Worm (Caenorhabditis elegans) whole organism, L4 larva: ENCODE measurements around the gene dao-2.

Source experiments
- D1046.2 ChIP-seq: fragments of 200-800 bp; sonication (Bioruptor generic); IDR thresholded peaks from 2 replicates; pipeline ENCODE4 v1.3.6; 2022; ENCODE audit warnings: missing genetic modification characterization, missing compliant biosample characterization
- F26F4.8 ChIP-seq: fragments of 200-800 bp; sonication (Bioruptor generic); conservative IDR thresholded peaks from 2 replicates; pipeline ENCODE4 v1.3.6; 2022; ENCODE audit warnings: missing genetic modification characterization, missing compliant biosample characterization
- F37D6.2 ChIP-seq: sonication (generic microtip); optimal IDR thresholded peaks from 2 replicates; lab custom pipeline; 2016; ENCODE audit warnings: mild to moderate bottlenecking, missing genetic modification characterization, missing compliant biosample characterization
- F44E2.7 ChIP-seq: fragments of 200-800 bp; sonication (Bioruptor generic); IDR thresholded peaks from 2 replicates; pipeline ENCODE4 v2.1.2; 2022; ENCODE audit warnings: missing genetic modification characterization, missing compliant biosample characterization
- F49E8.2 ChIP-seq: sonication (generic microtip); optimal IDR thresholded peaks from 2 replicates; lab custom pipeline; 2016; ENCODE audit warnings: missing compliant biosample characterization, mild to moderate bottlenecking, missing genetic modification characterization, borderline replicate concordance
- Y105C5A.15 ChIP-seq: fragments of 200-800 bp; sonication (Bioruptor generic); IDR thresholded peaks from 2 replicates; pipeline ENCODE4 v1.3.6; 2022; ENCODE audit warnings: missing genetic modification characterization, missing compliant biosample characterization
- Y48G9A.11 ChIP-seq: fragments of 200-800 bp; sonication (Bioruptor generic); IDR thresholded peaks from 2 replicates; pipeline ENCODE4 v1.3.6; 2022; ENCODE audit warnings: missing genetic modification reagents, missing genetic modification characterization, missing compliant biosample characterization
- ZK337.2 ChIP-seq: fragments of 200-800 bp; sonication (Bioruptor generic); IDR thresholded peaks from 2 replicates; pipeline ENCODE4 v1.3.6; 2022; ENCODE audit warnings: missing genetic modification reagents, missing genetic modification characterization, missing compliant biosample characterization
- ZK546.5 ChIP-seq, 2 experiments: sonication (generic microtip); optimal IDR thresholded peaks; 2 replicates each; lab custom pipeline; 2017; ENCODE audit warnings: missing biosample characterization in 2 of 2, missing genetic modification characterization in 2 of 2
- aly-2 ChIP-seq: sonication (generic microtip); optimal IDR thresholded peaks from 2 replicates; lab custom pipeline; 2018; ENCODE audit warnings: missing biosample characterization, missing genetic modification characterization
- arid-1 ChIP-seq: fragments of 200-800 bp; sonication (Bioruptor generic); conservative IDR thresholded peaks from 2 replicates; pipeline ENCODE4 v1.3.6; 2022; ENCODE audit warnings: missing genetic modification reagents, missing genetic modification characterization, missing compliant biosample characterization
- attf-4 ChIP-seq: sonication (generic microtip); optimal IDR thresholded peaks from 3 replicates; lab custom pipeline; 2017; ENCODE audit warnings: missing biosample characterization, missing genetic modification characterization
- ceh-20 ChIP-seq: fragments of 200-800 bp; sonication (Bioruptor generic); IDR thresholded peaks from 2 replicates; pipeline ENCODE4 v1.3.6; 2022; ENCODE audit warnings: missing genetic modification reagents, missing genetic modification characterization, missing compliant biosample characterization
- ceh-32 ChIP-seq: sonication (generic microtip); optimal IDR thresholded peaks from 2 replicates; lab custom pipeline; 2016; ENCODE audit warnings: mild to moderate bottlenecking, missing genetic modification characterization, missing compliant biosample characterization; ENCODE audit not compliant: poor library complexity
- ceh-44 ChIP-seq: fragments of 200-800 bp; sonication (Bioruptor generic); IDR thresholded peaks from 2 replicates; pipeline ENCODE4 v1.3.6; 2022; ENCODE audit warnings: missing genetic modification reagents, missing genetic modification characterization, missing compliant biosample characterization
- ceh-82 ChIP-seq: sonication (generic microtip); optimal IDR thresholded peaks from 2 replicates; lab custom pipeline; 2017; ENCODE audit warnings: missing biosample characterization, missing genetic modification characterization
- ctbp-1 ChIP-seq: fragments of 200-800 bp; sonication (Bioruptor generic); IDR thresholded peaks from 2 replicates; pipeline ENCODE4 v1.3.6; 2022; ENCODE audit warnings: missing genetic modification reagents, missing genetic modification characterization, missing compliant biosample characterization
- daf-12 ChIP-seq: fragments of 150-350 bp; optimal IDR thresholded peaks from 2 replicates; lab custom pipeline; 2014; ENCODE audit warnings: missing biosample characterization, missing genetic modification reagents, missing genetic modification characterization
- daf-16 ChIP-seq, 3 experiments: sonication (generic microtip); optimal IDR thresholded peaks; 2 replicates each; lab custom pipeline; 2016 to 2017; ENCODE audit warnings: missing genetic modification characterization in 3 of 3, missing genetic modification reagents in 3 of 3, mild to moderate bottlenecking in 2 of 3, missing compliant biosample characterization in 2 of 3, missing biosample characterization in 1 of 3, moderate library complexity in 1 of 3
- dpl-1 ChIP-seq: fragments of 150-350 bp; optimal IDR thresholded peaks from 2 replicates; lab custom pipeline; 2014; ENCODE audit warnings: missing biosample characterization, missing genetic modification reagents, missing genetic modification characterization
- egl-27 ChIP-seq: sonication (generic microtip); optimal IDR thresholded peaks from 3 replicates; lab custom pipeline; 2017; ENCODE audit warnings: missing biosample characterization, missing genetic modification reagents, missing genetic modification characterization
- hlh-11 ChIP-seq: fragments of 200-800 bp; sonication (Bioruptor generic); optimal IDR thresholded peaks from 2 replicates; lab custom pipeline; 2018; ENCODE audit warnings: mild to moderate bottlenecking, missing genetic modification characterization, missing compliant biosample characterization
- jun-1 ChIP-seq: fragments of 150-350 bp; optimal IDR thresholded peaks from 2 replicates; lab custom pipeline; 2014; ENCODE audit warnings: missing biosample characterization, missing genetic modification reagents, missing genetic modification characterization
- lin-38 ChIP-seq: fragments of 200-800 bp; sonication (Bioruptor generic); IDR thresholded peaks from 2 replicates; pipeline ENCODE4 v1.3.6; 2022; ENCODE audit warnings: missing genetic modification reagents, missing genetic modification characterization, missing compliant biosample characterization
- lin-39 ChIP-seq: fragments of 150-350 bp; optimal IDR thresholded peaks from 2 replicates; lab custom pipeline; 2014; ENCODE audit warnings: missing biosample characterization, missing genetic modification reagents, missing genetic modification characterization
- lir-3 ChIP-seq: sonication (generic microtip); optimal IDR thresholded peaks from 2 replicates; lab custom pipeline; 2016; ENCODE audit warnings: mild to moderate bottlenecking, missing genetic modification characterization, missing compliant biosample characterization
- madf-5 ChIP-seq, 2 experiments: fragments of 200-800 bp; sonication (Bioruptor generic); IDR thresholded peaks; 2 replicates each; pipeline ENCODE4 v1.3.6; 2022; ENCODE audit warnings: missing compliant biosample characterization in 2 of 2, missing genetic modification characterization in 2 of 2
- mes-2 ChIP-seq: sonication (generic microtip); optimal IDR thresholded peaks from 2 replicates; lab custom pipeline; 2016; ENCODE audit warnings: missing genotype, mild to moderate bottlenecking, missing genetic modification characterization, missing compliant biosample characterization; ENCODE audit not compliant: poor library complexity, severe bottlenecking
- mxl-2 ChIP-seq: fragments of 200-800 bp; sonication (Bioruptor generic); conservative IDR thresholded peaks from 2 replicates; pipeline ENCODE4 v1.3.6; 2022; ENCODE audit warnings: missing genetic modification reagents, missing genetic modification characterization, missing compliant biosample characterization
- nhr-102 ChIP-seq: sonication (generic microtip); optimal IDR thresholded peaks from 2 replicates; lab custom pipeline; 2016; ENCODE audit warnings: mild to moderate bottlenecking, missing genetic modification characterization, moderate library complexity, missing compliant biosample characterization
- nhr-25 ChIP-seq: sonication (generic microtip); optimal IDR thresholded peaks from 2 replicates; lab custom pipeline; 2017; ENCODE audit warnings: missing genetic modification characterization, mild to moderate bottlenecking, missing compliant biosample characterization, antibody characterized with exemption, moderate library complexity, borderline replicate concordance; ENCODE audit not compliant: insufficient read depth
- nhr-48 ChIP-seq: sonication (generic microtip); optimal IDR thresholded peaks from 2 replicates; lab custom pipeline; 2016; ENCODE audit warnings: mild to moderate bottlenecking, missing genetic modification characterization, missing compliant biosample characterization
- nhr-6 ChIP-seq: fragments of 150-350 bp; optimal IDR thresholded peaks from 2 replicates; lab custom pipeline; 2014; ENCODE audit warnings: missing biosample characterization, missing genetic modification characterization
- nhr-76 ChIP-seq: fragments of 150-350 bp; optimal IDR thresholded peaks from 2 replicates; lab custom pipeline; 2014; ENCODE audit warnings: missing biosample characterization, missing genetic modification characterization
- pha-4 ChIP-seq, 2 experiments: fragments of 150-350 bp in 1 of 2; fragments of 200-800 bp in 1 of 2; sonication (Bioruptor generic) in 1 of 2; IDR thresholded peaks in 1 of 2; optimal IDR thresholded peaks in 1 of 2; 2 replicates each; pipeline versions ENCODE4 v1.3.6 to Lab custom; 2014 to 2022; ENCODE audit warnings: missing genetic modification characterization in 2 of 2, missing genetic modification reagents in 2 of 2, missing biosample characterization in 1 of 2, missing compliant biosample characterization in 1 of 2
- php-3 ChIP-seq: fragments of 200-800 bp; sonication (Bioruptor generic); IDR thresholded peaks from 2 replicates; pipeline ENCODE4 v1.3.6; 2022; ENCODE audit warnings: missing genetic modification reagents, missing genetic modification characterization, missing compliant biosample characterization
- saeg-2 ChIP-seq: fragments of 200-800 bp; sonication (Bioruptor generic); IDR thresholded peaks from 2 replicates; pipeline ENCODE4 v1.3.6; 2022; ENCODE audit warnings: missing genetic modification reagents, missing genetic modification characterization, missing compliant biosample characterization
- sdz-12 ChIP-seq: fragments of 200-800 bp; sonication (Bioruptor generic); optimal IDR thresholded peaks from 2 replicates; lab custom pipeline; 2018; ENCODE audit warnings: mild to moderate bottlenecking, missing genetic modification characterization, missing compliant biosample characterization
- set-16 ChIP-seq: fragments of 200-800 bp; sonication (Bioruptor generic); IDR thresholded peaks from 2 replicates; pipeline ENCODE4 v1.3.6; 2022; ENCODE audit warnings: missing genetic modification reagents, missing genetic modification characterization, missing compliant biosample characterization
- skn-1 ChIP-seq: fragments of 150-350 bp; optimal IDR thresholded peaks from 2 replicates; lab custom pipeline; 2014; ENCODE audit warnings: missing biosample characterization, missing genetic modification characterization
- snpc-1.2 ChIP-seq: fragments of 200-800 bp; sonication (Bioruptor generic); IDR thresholded peaks from 2 replicates; pipeline ENCODE4 v1.3.6; 2022; ENCODE audit warnings: missing genetic modification reagents, missing genetic modification characterization, missing compliant biosample characterization
- snpc-4 ChIP-seq: fragments of 150-350 bp; optimal IDR thresholded peaks from 2 replicates; lab custom pipeline; 2014; ENCODE audit warnings: missing biosample characterization, missing genetic modification characterization
- spr-1 ChIP-seq: sonication (generic microtip); optimal IDR thresholded peaks from 2 replicates; lab custom pipeline; 2016; ENCODE audit warnings: mild to moderate bottlenecking, missing genetic modification characterization, missing compliant biosample characterization
- spr-3 ChIP-seq: fragments of 200-800 bp; sonication (Bioruptor generic); optimal IDR thresholded peaks from 2 replicates; lab custom pipeline; 2018; ENCODE audit warnings: mild to moderate bottlenecking, missing genetic modification characterization, missing compliant biosample characterization
- tag-97 ChIP-seq: fragments of 200-800 bp; sonication (Bioruptor generic); IDR thresholded peaks from 2 replicates; pipeline ENCODE4 v1.3.6; 2022; ENCODE audit warnings: missing genetic modification characterization, missing compliant biosample characterization
- unc-62 ChIP-seq, 3 experiments: fragments of 150-350 bp in 1 of 3; sonication (generic microtip); optimal IDR thresholded peaks in 2 of 3; peaks in 1 of 3; 1 replicate in 1 of 3; 2 replicates in 2 of 3; lab custom pipeline; 2014 to 2017; ENCODE audit warnings: missing biosample characterization in 3 of 3, missing genetic modification characterization in 3 of 3, missing genetic modification reagents in 3 of 3, missing genotype in 1 of 3
- vab-7 ChIP-seq: fragments of 200-800 bp; sonication (Bioruptor generic); IDR thresholded peaks from 2 replicates; pipeline ENCODE4 v1.3.6; 2022; ENCODE audit warnings: missing genetic modification reagents, missing genetic modification characterization, missing compliant biosample characterization
- zfp-2 ChIP-seq: sonication (generic microtip); optimal IDR thresholded peaks from 2 replicates; lab custom pipeline; 2016; ENCODE audit warnings: mild to moderate bottlenecking, missing genetic modification characterization, missing compliant biosample characterization
- ztf-11 ChIP-seq: fragments of 150-350 bp; optimal IDR thresholded peaks from 2 replicates; lab custom pipeline; 2014; ENCODE audit warnings: missing biosample characterization, missing genetic modification characterization

Gene dao-2

DNA sequence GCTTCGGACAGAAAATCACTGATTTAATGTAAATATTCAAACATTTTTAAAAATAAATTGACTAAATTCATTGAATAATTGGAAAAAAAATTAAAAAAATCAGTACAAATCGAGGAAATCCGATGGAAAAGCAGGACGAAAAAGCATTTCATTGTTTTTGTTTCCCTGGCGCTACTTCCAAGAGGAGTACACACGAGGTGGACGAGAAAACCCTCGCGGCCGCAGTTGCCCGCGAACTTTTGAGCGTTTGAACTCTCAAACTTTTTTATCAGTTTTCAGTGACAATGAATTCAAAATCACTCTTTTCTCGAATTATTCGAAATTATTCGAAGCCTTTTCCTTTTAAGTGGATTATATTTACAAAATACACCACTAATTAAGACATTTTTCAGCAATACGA, 40.3 kb downstream of the dao-2 start, which contains the start of gene F35D11.4 (continued):
- TF ChIP-seq daf-16 (GFP tag; optimal IDR thresholded peaks at IDR 0.05; lab: Kevin White, UChicago) (peak in 1 of 2 experiments; percentile 21), daf-16 (tag; optimal IDR thresholded peaks at IDR 0.05; lab: Kevin White, UChicago) (peak; percentile 65), snpc-1.2 (GFP tag; lab: Robert Waterston, UW) (no peak), lin-38 (GFP tag; lab: Robert Waterston, UW) (peak; percentile 65), Y105C5A.15 (GFP tag; lab: Robert Waterston, UW) (no peak), ceh-82 (no peak), saeg-2 (GFP tag; lab: Robert Waterston, UW) (no peak), snpc-4 (no peak), F37D6.2 (tag; lab: Kevin White, UChicago) (peak; percentile 6), ZK337.2 (peak; percentile 95), madf-5 (GFP tag; IDR thresholded peaks at IDR 0.05; lab: Robert Waterston, UW) (no peak; a peak in 1 of 4 replicates), mes-2 (tag; lab: Kevin White, UChicago) (peak; percentile 99), nhr-102 (no peak), nhr-25 (tag; lab: Kevin White, UChicago) (no peak), lir-3 (tag; lab: Kevin White, UChicago) (no peak), nhr-6 (tag; lab: Kevin White, UChicago) (peak; percentile 78), mxl-2 (0 out of 2 replicates have a peak, but pooled peaks have one; percentile 19), F49E8.2 (tag; lab: Kevin White, UChicago) (no peak), php-3 (GFP tag; lab: Robert Waterston, UW) (no peak), lin-39 (tag; lab: Kevin White, UChicago) (no peak), pha-4 (GFP tag; IDR thresholded peaks at IDR 0.05; lab: Robert Waterston, UW) (peak; percentile 20; the same call in 1 of the 2 replicates), pha-4 (tag; optimal IDR thresholded peaks at IDR 0.05; lab: Kevin White, UChicago) (no peak), ztf-11 (no peak), F26F4.8 (GFP tag; lab: Robert Waterston, UW) (no peak), egl-27 (tag; lab: Kevin White, UChicago) (no peak), jun-1 (no peak), set-16 (GFP tag; lab: Robert Waterston, UW) (no peak), ceh-20 (GFP tag; lab: Robert Waterston, UW) (peak; percentile 56; the same call in 1 of the 2 replicates), nhr-48 (tag; lab: Kevin White, UChicago) (no peak), spr-3 (GFP tag; lab: Kevin White, UChicago) (no peak), D1046.2 (GFP tag; lab: Robert Waterston, UW) (no peak), vab-7 (no peak), F44E2.7 (GFP tag; lab: Robert Waterston, UW) (no peak), unc-62 (GFP tag; optimal IDR thresholded peaks at IDR 0.05 in 1 of 2; lab: Kevin White, UChicago) (no peak), unc-62 (tag; optimal IDR thresholded peaks at IDR 0.05; lab: Kevin White, UChicago) (no peak), skn-1 (tag; lab: Kevin White, UChicago) (no peak), arid-1 (GFP tag; lab: Robert Waterston, UW) (no peak; the same call in 1 of the 2 replicates), zfp-2 (tag; lab: Kevin White, UChicago) (no peak), dpl-1 (peak; percentile 94), nhr-76 (tag; lab: Kevin White, UChicago) (no peak), spr-1 (tag; lab: Kevin White, UChicago) (no peak), ceh-32 (tag; lab: Kevin White, UChicago) (no peak), ceh-44 (GFP tag; lab: Robert Waterston, UW) (peak; percentile 33; the same call in 1 of the 2 replicates), hlh-11 (tag; lab: Kevin White, UChicago) (peak; percentile 71), sdz-12 (no peak), daf-12 (no peak), attf-4 (no peak), ZK546.5 (tag; optimal IDR thresholded peaks at IDR 0.05; lab: Kevin White, UChicago) (no peak), ctbp-1 (GFP tag; lab: Robert Waterston, UW) (no peak), aly-2 (no peak), tag-97 (GFP tag; lab: Robert Waterston, UW) (0 out of 2 replicates have a peak, but pooled peaks have one; percentile 55), Y48G9A.11 (GFP tag; lab: Robert Waterston, UW) (peak; percentile 69)
